Fruit fly (Drosophila melanogaster): ENCODE results near the gene Es2.

dm6 chrX:8412197-8413160 is 48.8 kb upstream of the Es2 start:
- TF ChIP-seq CTCF (optimal IDR thresholded peaks at IDR 0.05) (no peak), CG8478 (optimal IDR thresholded peaks at IDR 0.05) (no peak)
